Worm (Caenorhabditis elegans): ENCODE measurements around the gene spp-30.

Gene spp-30

DNA sequence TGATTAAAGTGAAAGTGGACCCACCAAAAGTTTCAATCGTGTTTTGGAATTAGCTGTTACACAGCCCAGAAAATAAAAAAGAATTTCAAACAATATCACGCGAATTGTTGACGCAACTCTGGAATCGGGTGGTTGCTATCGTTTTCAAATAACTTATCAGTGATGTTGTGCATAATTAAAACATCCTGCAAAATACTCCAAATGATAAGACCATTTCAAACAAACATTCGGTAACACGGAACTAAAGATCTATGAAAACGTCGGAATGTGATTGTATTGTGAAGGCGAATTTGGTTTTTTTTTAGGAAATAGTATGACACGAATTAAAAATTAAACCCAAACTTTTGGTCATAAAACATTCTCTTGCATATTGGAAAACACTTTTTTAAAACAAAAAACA is at the start of gene spp-30:
Gene spp-30 (minus strand): TSS at position 101 of the 400 bp plus-strand sequence.
- TF ChIP-seq ham-2 (GFP tag; optimal IDR thresholded peaks at IDR 0.05) (no peak), ces-1 (GFP tag; optimal IDR thresholded peaks at IDR 0.05) (no peak), blmp-1 (tag; optimal IDR thresholded peaks at IDR 0.05) (no peak)

- TF ChIP-seq cnd-1 (tag; optimal IDR thresholded peaks at IDR 0.05) (peak; percentile 73), ztf-11 (tag; optimal IDR thresholded peaks at IDR 0.05) (no peak), nhr-2 (tag; optimal IDR thresholded peaks at IDR 0.05) (peak; percentile 49)
Measured at ce11 chrX:11675573-11675972, 47.1 kb upstream of the spp-30 start.

- peak; percentile 85 for TF ChIP-seq lin-32 (GFP tag; optimal IDR thresholded peaks at IDR 0.05)
- peak; percentile 82 for TF ChIP-seq cnd-1 (tag; optimal IDR thresholded peaks at IDR 0.05)
- peak; percentile 65 for TF ChIP-seq ces-1 (GFP tag; optimal IDR thresholded peaks at IDR 0.05)
- TF ChIP-seq nhr-2 (tag; optimal IDR thresholded peaks at IDR 0.05): no peak
Measured at ce11 chrX:11673063-11673759, 44.7 kb upstream of the spp-30 start.

ce11 chrX:11666545-11667177 is 38.2 kb upstream of the spp-30 start, which contains the start of gene noca-2:
TSS of gene noca-2 (plus strand) at chrX:11667127.
- TF ChIP-seq nhr-237 (tag; optimal IDR thresholded peaks at IDR 0.05) (no peak), unc-120 (tag; optimal IDR thresholded peaks at IDR 0.05; ENCODE audit: poor library complexity, severe bottlenecking) (peak; percentile 16), ham-2 (GFP tag; optimal IDR thresholded peaks at IDR 0.05) (peak; percentile 83), ces-1 (GFP tag; optimal IDR thresholded peaks at IDR 0.05) (peak; percentile 83), unc-39 (tag; optimal IDR thresholded peaks at IDR 0.05) (no peak), lsy-2 (tag; optimal IDR thresholded peaks at IDR 0.05) (peak; percentile 25), mep-1 (tag; optimal IDR thresholded peaks at IDR 0.05) (peak; percentile 12), hlh-1 (tag; optimal IDR thresholded peaks at IDR 0.05) (peak; percentile 23)

- TF ChIP-seq flh-1 (GFP tag; optimal IDR thresholded peaks at IDR 0.05): no peak
- TF ChIP-seq pha-4 (tag; optimal IDR thresholded peaks at IDR 0.05): no peak
- no peak for TF ChIP-seq drap-1 (GFP tag; optimal IDR thresholded peaks at IDR 0.05)
- no peak for TF ChIP-seq tbx-8 (GFP tag; optimal IDR thresholded peaks at IDR 0.05)
- no peak for TF ChIP-seq nhr-12 (tag; optimal IDR thresholded peaks at IDR 0.05)
- no peak for TF ChIP-seq mab-5 (tag; optimal IDR thresholded peaks at IDR 0.05)
- no peak for TF ChIP-seq bed-3 (GFP tag; optimal IDR thresholded peaks at IDR 0.05)
- no peak for TF ChIP-seq ceh-43 (GFP tag; optimal IDR thresholded peaks at IDR 0.05)
- TF ChIP-seq sem-2 (GFP tag; optimal IDR thresholded peaks at IDR 0.05): no peak
- TF ChIP-seq zip-8 (tag; optimal IDR thresholded peaks at IDR 0.05): no peak
- TF ChIP-seq lin-32 (GFP tag; optimal IDR thresholded peaks at IDR 0.05): no peak
Measured at ce11 chrX:11665522-11666017, 37.1 kb upstream of the spp-30 start.

- TF ChIP-seq lin-32 (GFP tag; optimal IDR thresholded peaks at IDR 0.05) (no peak), pha-4 (tag; optimal IDR thresholded peaks at IDR 0.05) (peak; percentile 43)
Measured at ce11 chrX:11664184-11664583, 35.7 kb upstream of the spp-30 start.

DNA sequence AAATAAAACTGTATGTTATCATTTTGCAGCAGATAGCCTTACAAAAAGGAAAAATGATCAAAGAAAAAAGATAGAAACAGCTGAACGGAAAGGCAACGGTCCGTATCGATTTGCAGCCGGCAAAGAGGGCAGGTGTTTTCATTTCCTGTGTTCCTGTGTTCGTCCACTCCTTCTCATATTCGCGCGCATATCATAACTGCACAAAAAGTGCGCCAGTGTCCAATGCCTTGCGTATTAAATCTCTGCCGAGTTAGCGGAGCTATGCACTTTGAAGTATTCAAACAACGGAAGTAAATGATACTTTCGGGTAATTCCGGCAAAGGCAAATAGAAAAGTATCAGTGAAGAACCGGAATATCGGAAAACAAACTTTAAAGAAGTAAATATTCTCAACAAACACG is 34.1 kb upstream of the spp-30 start:
- TF ChIP-seq hlh-1 (tag; optimal IDR thresholded peaks at IDR 0.05) (no peak), ces-1 (GFP tag; optimal IDR thresholded peaks at IDR 0.05) (no peak), cnd-1 (tag; optimal IDR thresholded peaks at IDR 0.05) (peak; percentile 55), nhr-12 (tag; optimal IDR thresholded peaks at IDR 0.05) (no peak), sem-2 (GFP tag; optimal IDR thresholded peaks at IDR 0.05) (no peak), lin-32 (GFP tag; optimal IDR thresholded peaks at IDR 0.05) (peak; percentile 22), mab-5 (tag; optimal IDR thresholded peaks at IDR 0.05) (no peak), lin-13 (tag; optimal IDR thresholded peaks at IDR 0.05) (peak; percentile 72), drap-1 (GFP tag; optimal IDR thresholded peaks at IDR 0.05) (peak; percentile 7), M03D4.4 (tag; optimal IDR thresholded peaks at IDR 0.05) (peak; percentile 60), ceh-39 (tag; optimal IDR thresholded peaks at IDR 0.05) (peak; percentile 46), mep-1 (tag; optimal IDR thresholded peaks at IDR 0.05) (peak; percentile 70), pha-4 (tag; optimal IDR thresholded peaks at IDR 0.05) (no peak)

Data from whole organism, mixed stage, embryonic.